Fruit fly (Drosophila melanogaster): ENCODE results near the gene CG43321.

CG43321 gene

dm6 chr2L:7049680-7050289 is 37.7 kb downstream of the CG43321 start:
- no peak for TF ChIP-seq jim (GFP tag; optimal IDR thresholded peaks at IDR 0.05)
- TF ChIP-seq Myc (optimal IDR thresholded peaks at IDR 0.05), result no peak
- TF ChIP-seq brk (GFP tag; optimal IDR thresholded peaks at IDR 0.05), result no peak
- no peak for TF ChIP-seq psq (GFP tag; optimal IDR thresholded peaks at IDR 0.05)
- TF ChIP-seq h (GFP tag; optimal IDR thresholded peaks at IDR 0.05), result no peak
- no peak for TF ChIP-seq dmrt93B (GFP tag; optimal IDR thresholded peaks at IDR 0.05)
- no peak for TF ChIP-seq Hr78 (GFP tag; optimal IDR thresholded peaks at IDR 0.05)
- TF ChIP-seq Rel (GFP tag; optimal IDR thresholded peaks at IDR 0.05), result no peak
- TF ChIP-seq Rel (tag; optimal IDR thresholded peaks at IDR 0.05), result no peak
- no peak for TF ChIP-seq fru (GFP tag; optimal IDR thresholded peaks at IDR 0.05)
- TF ChIP-seq HLH106 (tag; optimal IDR thresholded peaks at IDR 0.05), result no peak
- no peak for TF ChIP-seq Hr83 (GFP tag; optimal IDR thresholded peaks at IDR 0.05; ENCODE audit: poor library complexity, severe bottlenecking)
- no peak for TF ChIP-seq N (GFP tag; optimal IDR thresholded peaks at IDR 0.05)
- no peak for TF ChIP-seq CrebA (GFP tag; optimal IDR thresholded peaks at IDR 0.05; ENCODE audit: borderline replicate concordance)

- TF ChIP-seq psq (GFP tag; optimal IDR thresholded peaks at IDR 0.05), result peak; percentile 59
- no peak for TF ChIP-seq Rel (GFP tag; optimal IDR thresholded peaks at IDR 0.05)
- TF ChIP-seq Rel (tag; optimal IDR thresholded peaks at IDR 0.05), result no peak
- no peak for TF ChIP-seq br (GFP tag; optimal IDR thresholded peaks at IDR 0.05)
- peak; percentile 26 for TF ChIP-seq fru (GFP tag; optimal IDR thresholded peaks at IDR 0.05)
Observed at dm6 chr2L:7050492-7051182, 38.6 kb downstream of the CG43321 start.

dm6 chr2L:7051740-7052139 is 39.7 kb downstream of the CG43321 start:
- TF ChIP-seq br (GFP tag; optimal IDR thresholded peaks at IDR 0.05) (no peak), dl (GFP tag; optimal IDR thresholded peaks at IDR 0.05; ENCODE audit: insufficient read depth in 1 of 2, partially characterized antibody in 2 of 2) (no peak), N (GFP tag; optimal IDR thresholded peaks at IDR 0.05) (no peak), Abd-B (GFP tag; optimal IDR thresholded peaks at IDR 0.05) (no peak), Hr83 (GFP tag; optimal IDR thresholded peaks at IDR 0.05; ENCODE audit: poor library complexity, severe bottlenecking) (no peak), sage (GFP tag; optimal IDR thresholded peaks at IDR 0.05) (no peak), Dfd (GFP tag; optimal IDR thresholded peaks at IDR 0.05) (no peak)

dm6 chr2L:7056189-7056926 is 44.3 kb downstream of the CG43321 start, which contains the start of gene Mnn1:
Gene Mnn1 (plus strand): TSS chr2L:7056301.
- TF ChIP-seq Dfd (GFP tag; optimal IDR thresholded peaks at IDR 0.05) (no peak), brk (GFP tag; optimal IDR thresholded peaks at IDR 0.05) (peak; percentile 53), dsf (GFP tag; optimal IDR thresholded peaks at IDR 0.05; ENCODE audit: borderline replicate concordance) (peak; percentile 5), jim (GFP tag; optimal IDR thresholded peaks at IDR 0.05) (peak; percentile 66), Hr83 (GFP tag; optimal IDR thresholded peaks at IDR 0.05; ENCODE audit: poor library complexity, severe bottlenecking) (peak; percentile 84), OdsH (GFP tag; optimal IDR thresholded peaks at IDR 0.05) (no peak), Mio (GFP tag; optimal IDR thresholded peaks at IDR 0.05) (no peak), fru (GFP tag; optimal IDR thresholded peaks at IDR 0.05) (peak; percentile 27), dmrt93B (GFP tag; optimal IDR thresholded peaks at IDR 0.05) (no peak), Abd-B (GFP tag; optimal IDR thresholded peaks at IDR 0.05) (no peak), ey (GFP tag; optimal IDR thresholded peaks at IDR 0.05) (peak; percentile 41), rgr (GFP tag; optimal IDR thresholded peaks at IDR 0.05) (no peak), lola (GFP tag; optimal IDR thresholded peaks at IDR 0.05) (no peak), Vsx2 (GFP tag; optimal IDR thresholded peaks at IDR 0.05; ENCODE audit: partially characterized antibody) (peak; percentile 15), Myc (optimal IDR thresholded peaks at IDR 0.05) (peak; percentile 35), Dif (GFP tag; optimal IDR thresholded peaks at IDR 0.05; ENCODE audit: partially characterized antibody) (peak; percentile 17), HLH106 (tag; optimal IDR thresholded peaks at IDR 0.05) (peak; percentile 42), br (GFP tag; optimal IDR thresholded peaks at IDR 0.05) (peak; percentile 1), pan (optimal IDR thresholded peaks at IDR 0.05) (no peak), tai (GFP tag; optimal IDR thresholded peaks at IDR 0.05) (no peak), woc (GFP tag; optimal IDR thresholded peaks at IDR 0.05) (no peak), N (GFP tag; optimal IDR thresholded peaks at IDR 0.05) (no peak), dl (GFP tag; optimal IDR thresholded peaks at IDR 0.05; ENCODE audit: insufficient read depth in 1 of 2, partially characterized antibody in 2 of 2) (peak in 1 of 2 experiments; percentile 8), Hnf4 (GFP tag; optimal IDR thresholded peaks at IDR 0.05) (no peak), Rel (GFP tag; optimal IDR thresholded peaks at IDR 0.05) (no peak), Rel (tag; optimal IDR thresholded peaks at IDR 0.05) (peak; percentile 86), foxo (GFP tag; optimal IDR thresholded peaks at IDR 0.05) (peak in 1 of 2 experiments; percentile 56), Sp1 (GFP tag; optimal IDR thresholded peaks at IDR 0.05) (peak; percentile 51), CG9705 (GFP tag; optimal IDR thresholded peaks at IDR 0.05) (peak; percentile 36), Jra (GFP tag; optimal IDR thresholded peaks at IDR 0.05) (no peak), h (GFP tag; optimal IDR thresholded peaks at IDR 0.05) (peak; percentile 82), GATAd (GFP tag; optimal IDR thresholded peaks at IDR 0.05) (no peak), sv (GFP tag; optimal IDR thresholded peaks at IDR 0.05) (peak; percentile 17), CrebA (GFP tag; optimal IDR thresholded peaks at IDR 0.05; ENCODE audit: borderline replicate concordance) (no peak), Hr78 (GFP tag; optimal IDR thresholded peaks at IDR 0.05) (no peak), CG32264 (GFP tag; optimal IDR thresholded peaks at IDR 0.05) (no peak)
